Fruit fly (Drosophila melanogaster) whole organism, embryonic: Measurements from ENCODE around the gene CG43731.

Source experiments
- Bdp1 ChIP-seq: fragments of 200-800 bp; sonication (Bioruptor generic); optimal IDR thresholded peaks from 3 replicates; lab custom pipeline; 2016; ENCODE audit warnings: missing biosample characterization, missing genetic modification characterization
- CG10147 ChIP-seq: fragments of 200-800 bp; sonication (Bioruptor generic); optimal IDR thresholded peaks from 2 replicates; lab custom pipeline; 2019; ENCODE audit warnings: missing biosample characterization, mild to moderate bottlenecking, missing genetic modification characterization, moderate library complexity
- CG1024 ChIP-seq: fragments of 200-800 bp; sonication (Bioruptor generic); IDR thresholded peaks from 2 replicates; pipeline ENCODE4 v1.3.6; 2022; ENCODE audit warnings: missing biosample characterization, missing genetic modification characterization
- CG11723 ChIP-seq: fragments of 200-800 bp; sonication (Bioruptor generic); optimal IDR thresholded peaks from 2 replicates; lab custom pipeline; 2017; ENCODE audit warnings: missing biosample characterization, mild to moderate bottlenecking, missing genetic modification characterization
- CG15696 ChIP-seq: fragments of 200-800 bp; sonication (Bioruptor generic); optimal IDR thresholded peaks from 2 replicates; lab custom pipeline; 2019; ENCODE audit warnings: missing biosample characterization, mild to moderate bottlenecking, missing genetic modification characterization, moderate library complexity
- CG16813 ChIP-seq: fragments of 200-800 bp; sonication (Bioruptor generic); IDR thresholded peaks from 3 replicates; pipeline ENCODE4 v1.3.6; 2022; ENCODE audit warnings: missing biosample characterization, missing genetic modification characterization; ENCODE audit not compliant: partially characterized antibody
- CG17186 ChIP-seq: fragments of 200-800 bp; sonication (Bioruptor generic); optimal IDR thresholded peaks from 3 replicates; lab custom pipeline; 2017; ENCODE audit warnings: missing biosample characterization, missing genetic modification reagents, missing genetic modification characterization
- CG18011 ChIP-seq: fragments of 200-800 bp; sonication (Bioruptor generic); optimal IDR thresholded peaks from 2 replicates; lab custom pipeline; 2017; ENCODE audit warnings: missing biosample characterization, missing genetic modification characterization, mild to moderate bottlenecking, moderate library complexity, missing genotype
- CG18262 ChIP-seq: fragments of 200-800 bp; optimal IDR thresholded peaks from 3 replicates; lab custom pipeline; 2019; ENCODE audit warnings: missing biosample characterization, mild to moderate bottlenecking, missing genetic modification characterization, moderate library complexity
- CG18476 ChIP-seq: fragments of 200-800 bp; sonication (Bioruptor generic); optimal IDR thresholded peaks from 2 replicates; lab custom pipeline; 2016; ENCODE audit warnings: missing biosample characterization, mild to moderate bottlenecking, missing genetic modification characterization
- CG31365 ChIP-seq: fragments of 200-800 bp; sonication (Bioruptor generic); optimal IDR thresholded peaks from 2 replicates; lab custom pipeline; 2018; ENCODE audit warnings: missing biosample characterization, mild to moderate bottlenecking, missing genetic modification characterization
- CG33557 ChIP-seq: fragments of 200-800 bp; sonication (Bioruptor generic); optimal IDR thresholded peaks from 2 replicates; lab custom pipeline; 2019; ENCODE audit warnings: missing biosample characterization, mild to moderate bottlenecking, missing genetic modification characterization, moderate library complexity
- CG34422 ChIP-seq: fragments of 200-800 bp; sonication (Bioruptor generic); IDR thresholded peaks from 3 replicates; pipeline ENCODE4 v1.3.6; 2022; ENCODE audit warnings: missing biosample characterization, missing genetic modification characterization
- CG3995 ChIP-seq: fragments of 200-800 bp; sonication (Bioruptor generic); optimal IDR thresholded peaks from 3 replicates; lab custom pipeline; 2016; ENCODE audit warnings: missing biosample characterization, missing genetic modification characterization
- CG4730 ChIP-seq: fragments of 200-800 bp; sonication (Bioruptor generic); IDR thresholded peaks from 2 replicates; pipeline ENCODE4 v1.3.6; 2022; ENCODE audit warnings: missing biosample characterization, missing genetic modification characterization
- CG6254 ChIP-seq: fragments of 200-800 bp; sonication (Bioruptor generic); optimal IDR thresholded peaks from 3 replicates; lab custom pipeline; 2017; ENCODE audit warnings: mild to moderate bottlenecking, missing biosample characterization, missing genetic modification reagents, missing genetic modification characterization
- CG7786 ChIP-seq: fragments of 200-800 bp; sonication (Bioruptor generic); optimal IDR thresholded peaks from 2 replicates; lab custom pipeline; 2016; ENCODE audit warnings: missing biosample characterization, missing genetic modification characterization
- CG7839 ChIP-seq: fragments of 200-800 bp; sonication (Bioruptor generic); optimal IDR thresholded peaks from 3 replicates; lab custom pipeline; 2018; ENCODE audit warnings: missing biosample characterization, mild to moderate bottlenecking, missing genetic modification characterization, moderate library complexity
- CG8478 ChIP-seq: fragments of >200 bp; optimal IDR thresholded peaks from 2 replicates; lab custom pipeline; 2018
- CG8944 ChIP-seq: fragments of 200-800 bp; sonication (Bioruptor generic); optimal IDR thresholded peaks from 3 replicates; lab custom pipeline; 2016; ENCODE audit warnings: missing biosample characterization, missing genetic modification characterization
- CTCF ChIP-seq: fragments of 200-800 bp; sonication (Bioruptor generic); optimal IDR thresholded peaks from 2 replicates; lab custom pipeline; 2017; ENCODE audit warnings: missing biosample characterization, mild to moderate bottlenecking, missing genetic modification characterization, moderate library complexity
- CoRest ChIP-seq: fragments of 200-800 bp; sonication (Bioruptor generic); optimal IDR thresholded peaks from 3 replicates; lab custom pipeline; 2018; ENCODE audit warnings: missing biosample characterization, mild to moderate bottlenecking, missing genetic modification characterization, moderate library complexity
- D19A ChIP-seq: fragments of 200-800 bp; optimal IDR thresholded peaks from 3 replicates; lab custom pipeline; 2019; ENCODE audit warnings: missing biosample characterization, mild to moderate bottlenecking, missing genetic modification characterization, moderate library complexity
- Dll ChIP-seq: fragments of 200-800 bp; sonication (Bioruptor generic); IDR thresholded peaks from 4 replicates; pipeline ENCODE4 v1.3.6; 2022; ENCODE audit warnings: missing biosample characterization, missing genetic modification characterization; ENCODE audit not compliant: partially characterized antibody
- Dp ChIP-seq: fragments of 200-800 bp; sonication (Bioruptor generic); optimal IDR thresholded peaks from 2 replicates; lab custom pipeline; 2018; ENCODE audit warnings: missing biosample characterization, mild to moderate bottlenecking, missing genetic modification characterization, moderate library complexity
- E2f2 ChIP-seq: fragments of 200-800 bp; sonication (Bioruptor generic); IDR thresholded peaks from 2 replicates; pipeline ENCODE4 v1.3.6; 2022; ENCODE audit warnings: missing biosample characterization, missing genetic modification characterization
- ERR ChIP-seq: fragments of 200-800 bp; sonication (Bioruptor generic); optimal IDR thresholded peaks from 2 replicates; lab custom pipeline; 2016; ENCODE audit warnings: missing biosample characterization, missing genetic modification characterization
- Hr78 ChIP-seq, 2 experiments: fragments of 200-800 bp in 1 of 2; fragments of >200 bp in 1 of 2; sonication (Bioruptor generic) in 1 of 2; optimal IDR thresholded peaks; 2 replicates each; lab custom pipeline; 2017 to 2019; ENCODE audit warnings: missing biosample characterization in 2 of 2, missing genetic modification characterization in 2 of 2, mild to moderate bottlenecking in 1 of 2, moderate library complexity in 1 of 2
- Lim3 ChIP-seq: fragments of 200-800 bp; sonication (Bioruptor generic); IDR thresholded peaks from 2 replicates; pipeline ENCODE4 v1.3.6; 2022; ENCODE audit warnings: missing biosample characterization, missing genetic modification characterization
- MESR4 ChIP-seq: fragments of 200-800 bp; sonication (Bioruptor generic); optimal IDR thresholded peaks from 2 replicates; lab custom pipeline; 2018; ENCODE audit warnings: missing biosample characterization, mild to moderate bottlenecking, missing genetic modification characterization, moderate library complexity
- Oli ChIP-seq: fragments of 200-800 bp; sonication (Bioruptor generic); optimal IDR thresholded peaks from 2 replicates; lab custom pipeline; 2018; ENCODE audit warnings: missing biosample characterization, mild to moderate bottlenecking, missing genetic modification characterization, moderate library complexity
- Pdp1 ChIP-seq, 2 experiments: fragments of 200-800 bp; sonication (Bioruptor generic); optimal IDR thresholded peaks; 3 replicates each; lab custom pipeline; 2016; ENCODE audit warnings: missing biosample characterization in 2 of 2, missing genetic modification characterization in 2 of 2, mild to moderate bottlenecking in 1 of 2, moderate library complexity in 1 of 2
- Sry-δ ChIP-seq: fragments of 200-800 bp; sonication (Bioruptor generic); optimal IDR thresholded peaks from 2 replicates; lab custom pipeline; 2016; ENCODE audit warnings: missing biosample characterization, missing genetic modification characterization
- ara ChIP-seq: fragments of 200-800 bp; sonication (Bioruptor generic); IDR thresholded peaks from 2 replicates; pipeline ENCODE4 v1.3.6; 2022; ENCODE audit warnings: missing biosample characterization, missing genetic modification characterization
- az2 ChIP-seq: fragments of 200-800 bp; sonication (Bioruptor generic); optimal IDR thresholded peaks from 3 replicates; lab custom pipeline; 2016; ENCODE audit warnings: missing biosample characterization, missing genetic modification characterization
- bbx ChIP-seq: fragments of 200-800 bp; sonication (Bioruptor generic); IDR thresholded peaks from 2 replicates; pipeline ENCODE4 v1.3.6; 2022; ENCODE audit warnings: missing biosample characterization, missing genetic modification characterization; ENCODE audit not compliant: partially characterized antibody
- bcd ChIP-seq: fragments of 200-800 bp; sonication (Bioruptor generic); optimal IDR thresholded peaks from 2 replicates; lab custom pipeline; 2017; ENCODE audit warnings: missing biosample characterization, mild to moderate bottlenecking, missing genetic modification characterization
- bigmax ChIP-seq: fragments of 200-800 bp; sonication (Bioruptor generic); optimal IDR thresholded peaks from 2 replicates; lab custom pipeline; 2018; ENCODE audit warnings: missing biosample characterization, mild to moderate bottlenecking, missing genetic modification characterization
- caup ChIP-seq: fragments of 200-800 bp; sonication (Bioruptor generic); optimal IDR thresholded peaks from 3 replicates; lab custom pipeline; 2017; ENCODE audit warnings: missing biosample characterization, mild to moderate bottlenecking, missing genetic modification characterization, moderate library complexity; ENCODE audit not compliant: severe bottlenecking
- ci ChIP-seq: fragments of 200-800 bp; sonication (Bioruptor generic); IDR thresholded peaks from 3 replicates; pipeline ENCODE4 v1.3.6; 2022; ENCODE audit warnings: missing biosample characterization, missing genetic modification characterization
- ems ChIP-seq: fragments of 200-800 bp; sonication (Bioruptor generic); optimal IDR thresholded peaks from 3 replicates; lab custom pipeline; 2016; ENCODE audit warnings: missing biosample characterization, missing genetic modification characterization
- eve ChIP-seq, 2 experiments: fragments of >200 bp; optimal IDR thresholded peaks; 2 replicates each; lab custom pipeline; 2017; ENCODE audit warnings: missing biosample characterization in 2 of 2, missing genetic modification characterization in 2 of 2
- grn ChIP-seq: fragments of 200-800 bp; sonication (Bioruptor generic); optimal IDR thresholded peaks from 3 replicates; lab custom pipeline; 2017; ENCODE audit warnings: missing biosample characterization, missing genetic modification characterization
- ham ChIP-seq: fragments of 200-800 bp; sonication (Bioruptor generic); IDR thresholded peaks from 2 replicates; pipeline ENCODE4 v1.3.6; 2022; ENCODE audit warnings: missing biosample characterization, missing genetic modification characterization
- hth ChIP-seq: fragments of >200 bp; optimal IDR thresholded peaks from 2 replicates; lab custom pipeline; 2017; ENCODE audit warnings: inconsistent platforms
- lab ChIP-seq: fragments of 200-800 bp; sonication (Bioruptor generic); optimal IDR thresholded peaks from 3 replicates; lab custom pipeline; 2017; ENCODE audit warnings: missing biosample characterization, missing genetic modification characterization, mild to moderate bottlenecking, moderate library complexity, missing genetic modification reagents
- lov ChIP-seq, 2 experiments: fragments of 200-800 bp in 1 of 2; fragments of >200 bp in 1 of 2; sonication (Bioruptor generic) in 1 of 2; IDR thresholded peaks in 1 of 2; optimal IDR thresholded peaks in 1 of 2; 2 replicates in 1 of 2; 3 replicates in 1 of 2; pipeline versions ENCODE4 v1.3.6 to Lab custom; 2017 to 2022; ENCODE audit warnings: missing biosample characterization in 1 of 2, missing genetic modification characterization in 1 of 2
- unc-4 ChIP-seq: fragments of 200-800 bp; sonication (Bioruptor generic); IDR thresholded peaks from 2 replicates; pipeline ENCODE4 v1.3.6; 2022; ENCODE audit warnings: missing biosample characterization, missing genetic modification characterization; ENCODE audit not compliant: partially characterized antibody
- zen ChIP-seq: fragments of 200-800 bp; sonication (Bioruptor generic); optimal IDR thresholded peaks from 3 replicates; lab custom pipeline; 2018; ENCODE audit warnings: missing biosample characterization, mild to moderate bottlenecking, missing genetic modification characterization, moderate library complexity

Gene CG43731

dm6 chr2L:19141435-19142126 lies 39.7 kb downstream of the CG43731 start (continued):
- TF ChIP-seq bcd (GFP tag; lab: Kevin White, UChicago) (peak; percentile 79), CG10147 (GFP tag; lab: Kevin White, UChicago) (peak; percentile 80), grn (no peak), Hr78 (GFP tag; optimal IDR thresholded peaks at IDR 0.05; lab: Kevin White, UChicago) (peak in 1 of 2 experiments; percentile 5), lab (GFP tag; lab: Kevin White, UChicago) (peak; percentile 81), CG7839 (tag; lab: Kevin White, UChicago) (peak; percentile 86), CG6254 (GFP tag; lab: Kevin White, UChicago) (peak; percentile 65), Dll (no peak), CG7786 (GFP tag; lab: Kevin White, UChicago) (peak; percentile 70), CG15696 (tag; lab: Kevin White, UChicago) (peak; percentile 28), CG17186 (no peak), ERR (GFP tag; lab: Kevin White, UChicago) (peak; percentile 59), E2f2 (GFP tag; lab: Robert Waterston, UW) (peak; percentile 33; the same call in 1 of the 2 replicates), Lim3 (GFP tag; lab: Robert Waterston, UW) (no peak), caup (GFP tag; lab: Kevin White, UChicago) (peak; percentile 58), CoRest (tag; lab: Kevin White, UChicago) (peak; percentile 87), CG16813 (GFP tag; lab: Robert Waterston, UW) (no peak), Oli (tag; lab: Kevin White, UChicago) (peak; percentile 84), ara (GFP tag; lab: Robert Waterston, UW) (peak; percentile 50; the same call in 1 of the 2 replicates), CG3995 (GFP tag; lab: Kevin White, UChicago) (peak; percentile 27), Sry-δ (GFP tag; lab: Kevin White, UChicago) (peak; percentile 19), zen (tag; lab: Kevin White, UChicago) (peak; percentile 46), CG1024 (GFP tag; lab: Robert Waterston, UW) (no peak), CG4730 (GFP tag; lab: Robert Waterston, UW) (0 out of 2 replicates have a peak, but pooled peaks have one; percentile 35), CG11723 (GFP tag; lab: Kevin White, UChicago) (peak; percentile 53), bigmax (GFP tag; lab: Kevin White, UChicago) (no peak), hth (lab: Kevin White, UChicago) (no peak), CG18011 (peak; percentile 52), CG8478 (lab: Kevin White, UChicago) (no peak), eve (GFP tag; optimal IDR thresholded peaks at IDR 0.05; lab: Kevin White, UChicago) (peak in 1 of 2 experiments; percentile 93), CG34422 (GFP tag; lab: Robert Waterston, UW) (0 out of 3 replicates have a peak, but pooled peaks have one; percentile 43), unc-4 (GFP tag; lab: Robert Waterston, UW) (no peak), ems (GFP tag; lab: Kevin White, UChicago) (peak; percentile 64), MESR4 (GFP tag; lab: Kevin White, UChicago) (no peak), D19A (tag; lab: Kevin White, UChicago) (peak; percentile 70), CG18476 (peak; percentile 57), Pdp1 (GFP tag; optimal IDR thresholded peaks at IDR 0.05; lab: Kevin White, UChicago) (peak; percentile 64 to 80), CG31365 (tag; lab: Kevin White, UChicago) (no peak), lov (optimal IDR thresholded peaks at IDR 0.05; lab: Kevin White, UChicago) (no peak), lov (GFP tag; IDR thresholded peaks at IDR 0.05; lab: Robert Waterston, UW) (no peak), Bdp1 (GFP tag; lab: Kevin White, UChicago) (peak; percentile 45), Dp (GFP tag; lab: Kevin White, UChicago) (no peak), ham (GFP tag; lab: Robert Waterston, UW) (no peak), ci (GFP tag; lab: Robert Waterston, UW) (no peak), CG33557 (GFP tag; lab: Kevin White, UChicago) (peak; percentile 72), az2 (peak; percentile 69), bbx (GFP tag; lab: Robert Waterston, UW) (no peak), CTCF (GFP tag; lab: Kevin White, UChicago) (no peak), CG18262 (tag; lab: Kevin White, UChicago) (peak; percentile 86), CG8944 (GFP tag; lab: Kevin White, UChicago) (peak; percentile 46)
